Worm (Caenorhabditis elegans): Measurements from ENCODE around the gene B0507.5.

DNA sequence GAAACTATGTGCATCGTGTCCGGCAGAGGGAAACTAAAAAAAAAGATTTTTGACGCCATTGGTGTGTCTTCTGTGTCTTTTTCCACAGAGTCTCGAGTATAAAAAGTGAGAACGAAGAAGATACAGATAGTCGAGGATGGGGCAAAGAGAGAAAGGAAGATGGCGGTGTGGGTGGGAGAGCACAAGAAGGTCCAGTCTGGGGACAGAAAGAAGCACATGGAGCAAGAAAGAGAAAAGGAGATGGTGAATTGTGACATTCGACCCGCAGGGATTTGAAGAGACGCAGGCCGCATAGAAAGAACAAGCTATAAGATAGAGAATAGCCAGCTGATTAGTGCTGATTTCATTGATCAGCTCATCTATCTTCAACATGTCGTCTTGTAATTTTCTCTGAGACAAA lies 48.8 kb downstream of the B0507.5 start:
- no peak for TF ChIP-seq flt-1 (GFP tag; IDR thresholded peaks at IDR 0.05)
- no peak for TF ChIP-seq tbx-11 (GFP tag; IDR thresholded peaks at IDR 0.05)
- no peak for TF ChIP-seq hmg-4 (GFP tag; optimal IDR thresholded peaks at IDR 0.05)
- no peak for TF ChIP-seq F13C5.2 (tag; optimal IDR thresholded peaks at IDR 0.05)
- no peak for TF ChIP-seq ama-1 (optimal IDR thresholded peaks at IDR 0.05)
- TF ChIP-seq hnd-1 (tag; optimal IDR thresholded peaks at IDR 0.05) = no peak
- TF ChIP-seq ets-7 (tag; optimal IDR thresholded peaks at IDR 0.05) = no peak
- no peak for TF ChIP-seq pes-1 (GFP tag; IDR thresholded peaks at IDR 0.05)
- TF ChIP-seq sea-1 (GFP tag; conservative IDR thresholded peaks at IDR 0.05) = no peak
- TF ChIP-seq hmbx-1 (tag; optimal IDR thresholded peaks at IDR 0.05) = no peak
- TF ChIP-seq ceh-36 (tag; optimal IDR thresholded peaks at IDR 0.05) = no peak
- no peak for TF ChIP-seq B0310.2 (tag; optimal IDR thresholded peaks at IDR 0.05)
- no peak for TF ChIP-seq aly-1 (tag; optimal IDR thresholded peaks at IDR 0.05)

All from whole organism, early embryonic.